Worm (Caenorhabditis elegans) whole organism, young adult: ENCODE data around the gene ttn-1.
A peak's percentile ranks its signal among the peaks of the same experiment; 100 is the strongest.

ENCODE experiments used
- B0336.3 ChIP-seq: fragments of 200-800 bp; sonication (Bioruptor generic); IDR thresholded peaks from 2 replicates; pipeline ENCODE4 v1.3.6; 2022; ENCODE audit warnings: missing genetic modification characterization, missing compliant biosample characterization
- C17E4.6 ChIP-seq: fragments of 200-800 bp; sonication (Bioruptor generic); IDR thresholded peaks from 2 replicates; pipeline ENCODE4 v1.3.6; 2022; ENCODE audit warnings: missing genetic modification reagents, missing genetic modification characterization, missing compliant biosample characterization
- F10E7.11 ChIP-seq: sonication (generic microtip); optimal IDR thresholded peaks from 2 replicates; lab custom pipeline; 2017; ENCODE audit warnings: mild to moderate bottlenecking, missing genetic modification characterization, moderate library complexity, missing compliant biosample characterization
- F33H1.4 ChIP-seq: fragments of 200-800 bp; sonication (Bioruptor generic); IDR thresholded peaks from 2 replicates; pipeline ENCODE4 v1.3.6; 2022; ENCODE audit warnings: missing genetic modification reagents, missing genetic modification characterization, missing compliant biosample characterization
- F52B5.7 ChIP-seq: sonication (generic microtip); optimal IDR thresholded peaks from 2 replicates; lab custom pipeline; 2016; ENCODE audit warnings: mild to moderate bottlenecking, missing genetic modification characterization, missing compliant biosample characterization
- F57C9.4 ChIP-seq: sonication (generic microtip); optimal IDR thresholded peaks from 2 replicates; lab custom pipeline; 2017; ENCODE audit warnings: mild to moderate bottlenecking, missing genetic modification characterization, missing compliant biosample characterization
- K11D2.4 ChIP-seq: fragments of 200-800 bp; sonication (Bioruptor generic); IDR thresholded peaks from 2 replicates; pipeline ENCODE4 v1.3.6; 2022; ENCODE audit warnings: missing genetic modification reagents, missing genetic modification characterization, missing compliant biosample characterization
- Y53G8AR.9 ChIP-seq: fragments of 200-800 bp; sonication (Bioruptor generic); conservative IDR thresholded peaks from 2 replicates; pipeline ENCODE4 v1.3.6; 2022; ENCODE audit warnings: missing genetic modification reagents, missing genetic modification characterization, missing compliant biosample characterization
- Y56A3A.18 ChIP-seq: fragments of 200-800 bp; sonication (Bioruptor generic); IDR thresholded peaks from 2 replicates; pipeline ENCODE4 v1.3.6; 2022; ENCODE audit warnings: missing genetic modification reagents, missing genetic modification characterization, missing compliant biosample characterization
- Y79H2A.3 ChIP-seq: fragments of 200-800 bp; sonication (Bioruptor generic); conservative IDR thresholded peaks from 2 replicates; pipeline ENCODE4 v1.3.6; 2022; ENCODE audit warnings: missing genetic modification reagents, missing genetic modification characterization, missing compliant biosample characterization
- ama-1 ChIP-seq, 3 experiments: fragments of 150-350 bp in 1 of 3; sonication (generic microtip) in 2 of 3; optimal IDR thresholded peaks; 2 replicates each; lab custom pipeline; 2014 to 2018; ENCODE audit warnings: missing biosample characterization in 2 of 3, missing genetic modification characterization in 2 of 3, missing genetic modification reagents in 2 of 3
- aptf-2 ChIP-seq: fragments of 200-800 bp; sonication (Bioruptor generic); conservative IDR thresholded peaks from 2 replicates; pipeline ENCODE4 v1.3.6; 2022; ENCODE audit warnings: missing genetic modification reagents, missing genetic modification characterization, missing compliant biosample characterization
- athp-1 ChIP-seq: sonication (generic microtip); optimal IDR thresholded peaks from 2 replicates; lab custom pipeline; 2017; ENCODE audit warnings: mild to moderate bottlenecking, missing genetic modification characterization, missing compliant biosample characterization
- attf-5 ChIP-seq: fragments of 200-800 bp; sonication (Bioruptor generic); optimal IDR thresholded peaks from 2 replicates; lab custom pipeline; 2018; ENCODE audit warnings: mild to moderate bottlenecking, missing genetic modification characterization, missing compliant biosample characterization
- attf-6 ChIP-seq: fragments of 200-800 bp; sonication (Bioruptor generic); IDR thresholded peaks from 2 replicates; pipeline ENCODE4 v1.3.6; 2022; ENCODE audit warnings: missing genetic modification reagents, missing genetic modification characterization, missing compliant biosample characterization
- ccch-3 ChIP-seq: fragments of 200-800 bp; sonication (Bioruptor generic); optimal IDR thresholded peaks from 2 replicates; lab custom pipeline; 2018; ENCODE audit warnings: mild to moderate bottlenecking, missing genetic modification characterization, missing compliant biosample characterization
- ceh-27 ChIP-seq: fragments of 200-800 bp; sonication (Bioruptor generic); optimal IDR thresholded peaks from 2 replicates; lab custom pipeline; 2018; ENCODE audit warnings: mild to moderate bottlenecking, missing genetic modification characterization, moderate library complexity, missing compliant biosample characterization
- ceh-91 ChIP-seq: fragments of 200-800 bp; sonication (Bioruptor generic); IDR thresholded peaks from 2 replicates; pipeline ENCODE4 v1.3.6; 2022; ENCODE audit warnings: missing genetic modification reagents, missing genetic modification characterization, missing compliant biosample characterization
- dox-1 ChIP-seq: fragments of 200-800 bp; sonication (Bioruptor generic); IDR thresholded peaks from 2 replicates; pipeline ENCODE4 v1.3.6; 2022; ENCODE audit warnings: missing genetic modification reagents, missing genetic modification characterization, missing compliant biosample characterization
- efl-1 ChIP-seq: fragments of 150-350 bp; optimal IDR thresholded peaks from 2 replicates; lab custom pipeline; 2014; ENCODE audit warnings: missing biosample characterization, missing genetic modification reagents, missing genetic modification characterization
- ets-4 ChIP-seq: fragments of 200-800 bp; sonication (Bioruptor generic); optimal IDR thresholded peaks from 2 replicates; lab custom pipeline; 2018; ENCODE audit warnings: mild to moderate bottlenecking, missing genetic modification characterization, missing compliant biosample characterization
- him-1 ChIP-seq: sonication (generic microtip); optimal IDR thresholded peaks from 2 replicates; lab custom pipeline; 2016; ENCODE audit warnings: missing genotype, missing genetic modification reagents, missing genetic modification characterization, missing compliant biosample characterization
- hmg-1.2 ChIP-seq: fragments of 200-800 bp; sonication (Bioruptor generic); IDR thresholded peaks from 2 replicates; pipeline ENCODE4 v1.3.6; 2022; ENCODE audit warnings: missing genetic modification reagents, missing genetic modification characterization, missing compliant biosample characterization
- hmg-20 ChIP-seq: fragments of 200-800 bp; sonication (Bioruptor generic); IDR thresholded peaks from 2 replicates; pipeline ENCODE4 v1.3.6; 2022; ENCODE audit warnings: missing genetic modification reagents, missing genetic modification characterization, missing compliant biosample characterization
- hrde-1 ChIP-seq: sonication (generic microtip); optimal IDR thresholded peaks from 2 replicates; lab custom pipeline; 2016; ENCODE audit warnings: missing genetic modification characterization, mild to moderate bottlenecking, missing compliant biosample characterization, moderate library complexity, missing genotype, missing genetic modification reagents, borderline replicate concordance
- let-607 ChIP-seq, 2 experiments: fragments of 200-800 bp in 1 of 2; sonication (Bioruptor generic) in 1 of 2; sonication (generic microtip) in 1 of 2; optimal IDR thresholded peaks; 2 replicates each; lab custom pipeline; 2016 to 2018; ENCODE audit warnings: mild to moderate bottlenecking in 2 of 2, missing compliant biosample characterization in 2 of 2, missing genetic modification characterization in 2 of 2, moderate library complexity in 2 of 2, missing genotype in 1 of 2
- lin-26 ChIP-seq: fragments of 200-800 bp; sonication (Bioruptor generic); IDR thresholded peaks from 2 replicates; pipeline ENCODE4 v1.3.6; 2022; ENCODE audit warnings: missing genetic modification reagents, missing genetic modification characterization, missing compliant biosample characterization
- lin-40 ChIP-seq: sonication (generic microtip); optimal IDR thresholded peaks from 2 replicates; lab custom pipeline; 2016; ENCODE audit warnings: missing genetic modification characterization, mild to moderate bottlenecking, missing compliant biosample characterization, missing genotype, missing genetic modification reagents
- madf-6 ChIP-seq: fragments of 200-800 bp; sonication (Bioruptor generic); IDR thresholded peaks from 2 replicates; pipeline ENCODE4 v1.3.6; 2022; ENCODE audit warnings: missing genetic modification reagents, missing genetic modification characterization, missing compliant biosample characterization
- mel-28 ChIP-seq: sonication (generic microtip); optimal IDR thresholded peaks from 2 replicates; lab custom pipeline; 2016; ENCODE audit warnings: borderline replicate concordance, mild to moderate bottlenecking, missing genetic modification characterization, missing compliant biosample characterization
- mes-4 ChIP-seq: sonication (generic microtip); optimal IDR thresholded peaks from 2 replicates; lab custom pipeline; 2016; ENCODE audit warnings: missing genotype, missing genetic modification characterization, missing compliant biosample characterization
- nfyb-1 ChIP-seq: fragments of 200-800 bp; sonication (Bioruptor generic); IDR thresholded peaks from 2 replicates; pipeline ENCODE4 v1.3.6; 2022; ENCODE audit warnings: missing genetic modification reagents, missing genetic modification characterization, missing compliant biosample characterization
- nhr-179 ChIP-seq: sonication (generic microtip); optimal IDR thresholded peaks from 2 replicates; lab custom pipeline; 2016; ENCODE audit warnings: mild to moderate bottlenecking, missing genetic modification characterization, missing compliant biosample characterization
- pbrm-1 ChIP-seq: fragments of 200-800 bp; sonication (Bioruptor generic); IDR thresholded peaks from 2 replicates; pipeline ENCODE4 v1.3.6; 2022; ENCODE audit warnings: missing genetic modification reagents, missing genetic modification characterization, missing compliant biosample characterization
- rec-8 ChIP-seq, 2 experiments: sonication (generic microtip); optimal IDR thresholded peaks; 2 replicates each; lab custom pipeline; 2016; ENCODE audit warnings: mild to moderate bottlenecking in 2 of 2, missing genetic modification characterization in 2 of 2, missing genetic modification reagents in 2 of 2, missing genotype in 2 of 2, missing biosample characterization in 1 of 2, missing compliant biosample characterization in 1 of 2, moderate library complexity in 1 of 2
- repo-1 ChIP-seq: sonication (generic microtip); optimal IDR thresholded peaks from 2 replicates; lab custom pipeline; 2017; ENCODE audit warnings: mild to moderate bottlenecking, missing genetic modification characterization, missing compliant biosample characterization
- snpc-4 ChIP-seq, 5 experiments: fragments of 150-350 bp in 1 of 5; sonication (generic microtip) in 4 of 5; optimal IDR thresholded peaks; 2 replicates each; lab custom pipeline; 2014 to 2018; ENCODE audit warnings: missing genetic modification characterization in 5 of 5, missing biosample characterization in 3 of 5, antibody characterized with exemption in 2 of 5, mild to moderate bottlenecking in 2 of 5, missing compliant biosample characterization in 2 of 5, missing genotype in 2 of 5, moderate library complexity in 2 of 5, missing genetic modification reagents in 1 of 5
- tlf-1 ChIP-seq: fragments of 200-800 bp; sonication (Bioruptor generic); optimal IDR thresholded peaks from 2 replicates; lab custom pipeline; 2018; ENCODE audit warnings: mild to moderate bottlenecking, missing genetic modification characterization, missing compliant biosample characterization
- unc-130 ChIP-seq: sonication (generic microtip); optimal IDR thresholded peaks from 2 replicates; lab custom pipeline; 2016; ENCODE audit warnings: missing genetic modification reagents, missing genetic modification characterization, missing compliant biosample characterization
- zfh-2 ChIP-seq: fragments of 200-800 bp; sonication (Bioruptor generic); conservative IDR thresholded peaks from 2 replicates; pipeline ENCODE4 v1.3.6; 2022; ENCODE audit warnings: missing genetic modification reagents, missing genetic modification characterization, missing compliant biosample characterization
- ztf-6 ChIP-seq: fragments of 200-800 bp; sonication (Bioruptor generic); IDR thresholded peaks from 2 replicates; pipeline ENCODE4 v1.3.6; 2022; ENCODE audit warnings: missing genetic modification reagents, missing genetic modification characterization, missing compliant biosample characterization

The ttn-1 gene

ce11 chrV:6098755-6099155, 103.7 kb downstream of the ttn-1 start (continued):
- TF ChIP-seq K11D2.4 (GFP tag; lab: Robert Waterston, UW) = no peak
- no peak for TF ChIP-seq tlf-1 (GFP tag; lab: Kevin White, UChicago)
- peak; percentile 37 for TF ChIP-seq mel-28 (tag; lab: Kevin White, UChicago)
- peak in 1 of 2 experiments; percentile 10 for TF ChIP-seq rec-8 (tag; optimal IDR thresholded peaks at IDR 0.05; lab: Kevin White, UChicago)
- TF ChIP-seq let-607 (tag; optimal IDR thresholded peaks at IDR 0.05; lab: Kevin White, UChicago) = no peak
- no peak for TF ChIP-seq ceh-91 (GFP tag; lab: Robert Waterston, UW)
- TF ChIP-seq ama-1 (optimal IDR thresholded peaks at IDR 0.05; lab: Kevin White, UChicago) = peak; percentile 74
- peak in 1 of 2 experiments; percentile 65 for TF ChIP-seq ama-1 (GFP tag; optimal IDR thresholded peaks at IDR 0.05; lab: Kevin White, UChicago)
- TF ChIP-seq repo-1 (tag; lab: Kevin White, UChicago) = peak; percentile 28
- TF ChIP-seq mes-4 (tag; lab: Kevin White, UChicago) = no peak
- peak; percentile 74 for TF ChIP-seq hrde-1 (tag; lab: Kevin White, UChicago)
- peak; percentile 49 for TF ChIP-seq athp-1 (tag; lab: Kevin White, UChicago)
- TF ChIP-seq Y56A3A.18 (GFP tag; lab: Robert Waterston, UW) = no peak
- no peak; the same call in 1 of the 2 replicates for TF ChIP-seq dox-1 (GFP tag; lab: Robert Waterston, UW)
- peak; percentile 10 for TF ChIP-seq attf-5
- TF ChIP-seq B0336.3 (GFP tag; lab: Robert Waterston, UW) = peak; percentile 42; the same call in 1 of the 2 replicates
- no peak for TF ChIP-seq C17E4.6 (GFP tag; lab: Robert Waterston, UW)
- TF ChIP-seq madf-6 (GFP tag; lab: Robert Waterston, UW) = peak; percentile 49; the same call in 1 of the 2 replicates
- TF ChIP-seq lin-40 (tag; lab: Kevin White, UChicago) = no peak
- TF ChIP-seq snpc-4 (GFP tag; optimal IDR thresholded peaks at IDR 0.05; lab: Kevin White, UChicago) = no peak
- TF ChIP-seq snpc-4 (tag; optimal IDR thresholded peaks at IDR 0.05; lab: Kevin White, UChicago) = peak in 1 of 4 experiments; percentile 2
- no peak for TF ChIP-seq hmg-20 (GFP tag; lab: Robert Waterston, UW)
- TF ChIP-seq F10E7.11 (tag; lab: Kevin White, UChicago) = no peak
- TF ChIP-seq F52B5.7 = no peak
- TF ChIP-seq Y79H2A.3 = peak; percentile 73; the same call in 1 of the 2 replicates
- no peak for TF ChIP-seq ztf-6 (GFP tag; lab: Robert Waterston, UW)
- no peak for TF ChIP-seq ceh-27 (GFP tag; lab: Kevin White, UChicago)
- TF ChIP-seq zfh-2 (GFP tag; lab: Robert Waterston, UW) = no peak
- TF ChIP-seq attf-6 = no peak
- peak; percentile 71 for TF ChIP-seq him-1
- TF ChIP-seq F57C9.4 (tag; lab: Kevin White, UChicago) = no peak
- peak; percentile 57; the same call in 1 of the 2 replicates for TF ChIP-seq pbrm-1 (GFP tag; lab: Robert Waterston, UW)
- 0 out of 2 replicates have a peak, but pooled peaks have one; percentile 42 for TF ChIP-seq Y53G8AR.9
- peak; percentile 79; the same call in 1 of the 2 replicates for TF ChIP-seq nfyb-1 (GFP tag; lab: Robert Waterston, UW)
- no peak for TF ChIP-seq unc-130 (GFP tag; lab: Kevin White, UChicago)
- TF ChIP-seq lin-26 (GFP tag; lab: Robert Waterston, UW) = peak; percentile 58; the same call in 1 of the 2 replicates
- TF ChIP-seq efl-1 (GFP tag; lab: Kevin White, UChicago) = no peak
- TF ChIP-seq aptf-2 (GFP tag; lab: Robert Waterston, UW) = no peak
- no peak for TF ChIP-seq ets-4 (GFP tag; lab: Kevin White, UChicago)
- no peak for TF ChIP-seq F33H1.4 (GFP tag; lab: Robert Waterston, UW)
- no peak for TF ChIP-seq ccch-3 (GFP tag; lab: Kevin White, UChicago)
- no peak for TF ChIP-seq hmg-1.2 (GFP tag; lab: Robert Waterston, UW)
- TF ChIP-seq nhr-179 (tag; lab: Kevin White, UChicago) = no peak
- TF ChIP-seq, all 124 proteins: peak for 24
